Worm (Caenorhabditis elegans): Measurements from ENCODE around the gene rib-1.

rib-1 gene

ce11 chrIV:11604909-11605308 is 26.3 kb downstream of the rib-1 start, which contains the start of the genes ragc-1 and Y24F12A.1:
Gene ragc-1 (minus strand): TSS chrIV:11604933.
Gene Y24F12A.1 (plus strand): TSS chrIV:11605254.
- TF ChIP-seq mxl-1 (tag; optimal IDR thresholded peaks at IDR 0.05): no peak
- 0 out of 2 replicates have a peak, but pooled peaks have one; percentile 11 for TF ChIP-seq egl-44 (GFP tag; IDR thresholded peaks at IDR 0.05)
- TF ChIP-seq him-1 (tag; optimal IDR thresholded peaks at IDR 0.05): no peak
- TF ChIP-seq athp-1 (tag; optimal IDR thresholded peaks at IDR 0.05): no peak
- TF ChIP-seq nhr-120 (GFP tag; IDR thresholded peaks at IDR 0.05): no peak
- TF ChIP-seq T07F8.4 (tag; optimal IDR thresholded peaks at IDR 0.05): no peak
- TF ChIP-seq rpc-1 (optimal IDR thresholded peaks at IDR 0.05): no peak
- TF ChIP-seq rpc-1 (tag; optimal IDR thresholded peaks at IDR 0.05): no peak
- TF ChIP-seq dox-1 (GFP tag; IDR thresholded peaks at IDR 0.05): 0 out of 2 replicates have a peak, but pooled peaks have one; percentile 7
- TF ChIP-seq nhr-80 (tag; optimal IDR thresholded peaks at IDR 0.05): peak; percentile 55
- no peak for TF ChIP-seq lin-35 (GFP tag; optimal IDR thresholded peaks at IDR 0.05)
- peak; percentile 56 for TF ChIP-seq snpc-3.4 (tag; optimal IDR thresholded peaks at IDR 0.05)
- no peak for TF ChIP-seq madf-8 (GFP tag; conservative IDR thresholded peaks at IDR 0.05)
- no peak for TF ChIP-seq F57C9.4 (tag; optimal IDR thresholded peaks at IDR 0.05)
- no peak for TF ChIP-seq F10E7.11 (tag; optimal IDR thresholded peaks at IDR 0.05)
- TF ChIP-seq F23B12.7 (tag; optimal IDR thresholded peaks at IDR 0.05; ENCODE audit: insufficient read depth): peak; percentile 79
- no peak for TF ChIP-seq lir-1 (GFP tag; conservative IDR thresholded peaks at IDR 0.05)
- TF ChIP-seq ZK185.1 (tag; optimal IDR thresholded peaks at IDR 0.05; ENCODE audit: poor library complexity, severe bottlenecking): peak; percentile 39
- peak; percentile 60 for TF ChIP-seq snpc-1.3 (tag; optimal IDR thresholded peaks at IDR 0.05; ENCODE audit: insufficient read depth)
- TF ChIP-seq dpl-1 (GFP tag; optimal IDR thresholded peaks at IDR 0.05): peak; percentile 13
- peak; percentile 71 for TF ChIP-seq ceh-100 (GFP tag; IDR thresholded peaks at IDR 0.05)
- 0 out of 2 replicates have a peak, but pooled peaks have one; percentile 19 for TF ChIP-seq mcd-1 (GFP tag; IDR thresholded peaks at IDR 0.05)
- no peak for TF ChIP-seq let-607 (tag; optimal IDR thresholded peaks at IDR 0.05)
- TF ChIP-seq pha-4 (tag; optimal IDR thresholded peaks at IDR 0.05): peak; percentile 22
- no peak for TF ChIP-seq ceh-40 (GFP tag; IDR thresholded peaks at IDR 0.05)
- peak; percentile 34 for TF ChIP-seq tbp1 (GFP tag; optimal IDR thresholded peaks at IDR 0.05)
- TF ChIP-seq cebp-1 (GFP tag; IDR thresholded peaks at IDR 0.05): no peak
- peak; percentile 18 for TF ChIP-seq cebp-1 (tag; optimal IDR thresholded peaks at IDR 0.05)
- no peak for TF ChIP-seq madf-10 (tag; optimal IDR thresholded peaks at IDR 0.05)
- no peak for TF ChIP-seq lin-54 (GFP tag; optimal IDR thresholded peaks at IDR 0.05)
- 0 out of 2 replicates have a peak, but pooled peaks have one; percentile 13 for TF ChIP-seq C06A6.2 (GFP tag; conservative IDR thresholded peaks at IDR 0.05)
- TF ChIP-seq snpc-4 (GFP tag; optimal IDR thresholded peaks at IDR 0.05): peak; percentile 7
- TF ChIP-seq snpc-4 (tag; optimal IDR thresholded peaks at IDR 0.05): peak in 1 of 4 experiments; percentile 40
- TF ChIP-seq attf-5 (GFP tag; optimal IDR thresholded peaks at IDR 0.05): peak; percentile 70
- no peak for TF ChIP-seq ccch-3 (GFP tag; optimal IDR thresholded peaks at IDR 0.05)
- TF ChIP-seq B0035.1 (tag; optimal IDR thresholded peaks at IDR 0.05): no peak
- no peak for TF ChIP-seq rcor-1 (GFP tag; IDR thresholded peaks at IDR 0.05)
- TF ChIP-seq hmg-1.2 (GFP tag; IDR thresholded peaks at IDR 0.05): no peak; the same call in 1 of the 2 replicates
- no peak for TF ChIP-seq nhr-27 (tag; optimal IDR thresholded peaks at IDR 0.05)
- peak; percentile 5 for TF ChIP-seq lsl-1 (GFP tag; optimal IDR thresholded peaks at IDR 0.05)
- TF ChIP-seq tlf-1 (GFP tag; optimal IDR thresholded peaks at IDR 0.05): no peak
- no peak for TF ChIP-seq chd-7 (tag; optimal IDR thresholded peaks at IDR 0.05)

Data from whole organism, young adult.